Fruit fly (Drosophila melanogaster): ENCODE measurements around the gene sgl.

DNA sequence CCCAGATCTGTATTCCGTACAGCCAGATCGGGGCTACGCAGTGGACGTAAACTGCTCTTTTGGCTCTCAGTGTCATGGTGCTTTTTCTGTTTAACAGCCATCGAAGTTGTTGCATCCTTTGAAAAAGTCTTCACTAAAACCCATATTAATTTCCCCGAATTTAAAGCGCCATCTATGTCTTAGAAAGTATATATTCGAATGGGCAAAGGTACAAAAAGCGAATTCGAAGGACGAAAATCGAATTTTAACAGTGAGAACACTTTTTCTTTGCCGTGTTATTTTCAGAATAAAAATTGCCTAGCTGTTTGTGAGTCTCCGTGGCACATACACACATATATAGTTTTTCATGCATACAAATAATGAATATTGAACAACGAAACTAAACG lies 30.8 kb upstream of the sgl start:
- no peak for TF ChIP-seq CG16779 (tag; optimal IDR thresholded peaks at IDR 0.05)
- TF ChIP-seq Eip93F (GFP tag; optimal IDR thresholded peaks at IDR 0.05), result no peak
- no peak for TF ChIP-seq Hr38 (GFP tag; optimal IDR thresholded peaks at IDR 0.05)
- TF ChIP-seq CG3919 (GFP tag; optimal IDR thresholded peaks at IDR 0.05), result no peak
- no peak for TF ChIP-seq vri (GFP tag; optimal IDR thresholded peaks at IDR 0.05)
- no peak for TF ChIP-seq Gug (GFP tag; IDR thresholded peaks at IDR 0.05)
- no peak for TF ChIP-seq CG15336 (GFP tag; IDR thresholded peaks at IDR 0.05)
- no peak for TF ChIP-seq CG8632 (GFP tag; optimal IDR thresholded peaks at IDR 0.05)
- TF ChIP-seq Ets96B (tag; optimal IDR thresholded peaks at IDR 0.05), result no peak
- TF ChIP-seq CG6163 (GFP tag; IDR thresholded peaks at IDR 0.05), result no peak
- TF ChIP-seq Eip75B (GFP tag; optimal IDR thresholded peaks at IDR 0.05), result no peak
- no peak for TF ChIP-seq ss (GFP tag; optimal IDR thresholded peaks at IDR 0.05)
- TF ChIP-seq cyc (GFP tag; optimal IDR thresholded peaks at IDR 0.05), result no peak
- TF ChIP-seq esn (GFP tag; optimal IDR thresholded peaks at IDR 0.05), result no peak

All from whole organism, prepupa.